Fruit fly (Drosophila melanogaster): ENCODE results near the gene Gal.

dm6 chr2L:5990447-5990846, 16.2 kb downstream of the Gal start:
- no peak for TF ChIP-seq acj6 (GFP tag; optimal IDR thresholded peaks at IDR 0.05)
- TF ChIP-seq CG11902 (GFP tag; optimal IDR thresholded peaks at IDR 0.05): no peak
- TF ChIP-seq Gug (GFP tag; IDR thresholded peaks at IDR 0.05): no peak
- no peak for TF ChIP-seq dac (GFP tag; optimal IDR thresholded peaks at IDR 0.05)
- TF ChIP-seq pdm3 (GFP tag; optimal IDR thresholded peaks at IDR 0.05): no peak
- TF ChIP-seq CG6276 (GFP tag; optimal IDR thresholded peaks at IDR 0.05): no peak
- TF ChIP-seq Smox (GFP tag; optimal IDR thresholded peaks at IDR 0.05): no peak
- TF ChIP-seq esn (GFP tag; optimal IDR thresholded peaks at IDR 0.05): no peak
- TF ChIP-seq Ets21C (GFP tag; optimal IDR thresholded peaks at IDR 0.05): no peak
- TF ChIP-seq Blimp-1 (GFP tag; optimal IDR thresholded peaks at IDR 0.05): no peak
- TF ChIP-seq CG11762 (GFP tag; optimal IDR thresholded peaks at IDR 0.05; ENCODE audit: insufficient read depth): no peak
